Worm (Caenorhabditis elegans): ENCODE measurements around the gene T10C6.7.

Gene T10C6.7

ce11 chrV:16031571-16031970 lies at the start of gene T10C6.7:
T10C6.7 (minus strand) TSS chrV:16031713.
- TF ChIP-seq pha-4 (tag; optimal IDR thresholded peaks at IDR 0.05) (no peak), elt-4 (tag; optimal IDR thresholded peaks at IDR 0.05) (no peak), ahr-1 (tag; optimal IDR thresholded peaks at IDR 0.05) (no peak), T23F11.4 (GFP tag; optimal IDR thresholded peaks at IDR 0.05) (no peak), K02D7.2 (tag; optimal IDR thresholded peaks at IDR 0.05) (no peak), fax-1 (tag; optimal IDR thresholded peaks at IDR 0.05) (no peak), pat-9 (tag; optimal IDR thresholded peaks at IDR 0.05) (no peak), eyg-1 (tag; optimal IDR thresholded peaks at IDR 0.05) (no peak), ztf-16 (tag; optimal IDR thresholded peaks at IDR 0.05) (no peak), K09A11.1 (tag; optimal IDR thresholded peaks at IDR 0.05; ENCODE audit: insufficient read depth) (no peak), che-1 (tag; optimal IDR thresholded peaks at IDR 0.05) (no peak), hlh-8 (tag; optimal IDR thresholded peaks at IDR 0.05) (no peak)

ce11 chrV:16080678-16081077 lies 49.2 kb upstream of the T10C6.7 start:
- TF ChIP-seq zip-5 (tag; optimal IDR thresholded peaks at IDR 0.05): no peak

ce11 chrV:16080039-16080438 lies 48.5 kb upstream of the T10C6.7 start:
- no peak for TF ChIP-seq ceh-14 (tag; optimal IDR thresholded peaks at IDR 0.05)
- peak; percentile 41 for TF ChIP-seq elt-2 (tag; optimal IDR thresholded peaks at IDR 0.05)
- TF ChIP-seq ceh-31 (tag; optimal IDR thresholded peaks at IDR 0.05): no peak
- no peak for TF ChIP-seq sox-4 (tag; optimal IDR thresholded peaks at IDR 0.05)
- no peak for TF ChIP-seq ztf-16 (tag; optimal IDR thresholded peaks at IDR 0.05)
- TF ChIP-seq hlh-15 (tag; optimal IDR thresholded peaks at IDR 0.05): no peak
- TF ChIP-seq hlh-30 (tag; optimal IDR thresholded peaks at IDR 0.05; ENCODE audit: insufficient read depth): no peak

ce11 chrV:16075250-16075709 lies 43.8 kb upstream of the T10C6.7 start, which contains the start of the genes F14H3.12 and srj-29:
F14H3.12 (minus strand) TSS chrV:16075323.
srj-29 (plus strand) TSS chrV:16075659.
- no peak for TF ChIP-seq unc-55 (GFP tag; optimal IDR thresholded peaks at IDR 0.05)
- no peak for TF ChIP-seq K09A11.1 (tag; optimal IDR thresholded peaks at IDR 0.05; ENCODE audit: insufficient read depth)
- no peak for TF ChIP-seq eyg-1 (tag; optimal IDR thresholded peaks at IDR 0.05)
- TF ChIP-seq fkh-6 (tag; optimal IDR thresholded peaks at IDR 0.05): no peak
- no peak for TF ChIP-seq sdc-2 (tag; optimal IDR thresholded peaks at IDR 0.05)
- TF ChIP-seq dve-1 (tag; optimal IDR thresholded peaks at IDR 0.05): no peak
- TF ChIP-seq ceh-48 (tag; optimal IDR thresholded peaks at IDR 0.05): no peak
- no peak for TF ChIP-seq pag-3 (tag; optimal IDR thresholded peaks at IDR 0.05; ENCODE audit: borderline replicate concordance)
- no peak for TF ChIP-seq unc-3 (GFP tag; conservative IDR thresholded peaks at IDR 0.05)
- TF ChIP-seq unc-3 (tag; optimal IDR thresholded peaks at IDR 0.05): no peak
- no peak for TF ChIP-seq ahr-1 (tag; optimal IDR thresholded peaks at IDR 0.05)
- TF ChIP-seq nhr-232 (tag; optimal IDR thresholded peaks at IDR 0.05): no peak
- no peak for TF ChIP-seq fkh-10 (GFP tag; optimal IDR thresholded peaks at IDR 0.05)
- no peak for TF ChIP-seq npax-4 (tag; optimal IDR thresholded peaks at IDR 0.05)
- no peak for TF ChIP-seq ttx-3 (tag; optimal IDR thresholded peaks at IDR 0.05)
- TF ChIP-seq sox-2 (GFP tag; IDR thresholded peaks at IDR 0.05): no peak

ce11 chrV:16073856-16074255 lies 42.3 kb upstream of the T10C6.7 start, which contains the start of gene srj-10:
srj-10 (minus strand) TSS chrV:16073956.
- TF ChIP-seq ceh-19 (GFP tag; optimal IDR thresholded peaks at IDR 0.05): no peak
- no peak for TF ChIP-seq pag-3 (tag; optimal IDR thresholded peaks at IDR 0.05; ENCODE audit: borderline replicate concordance)
- TF ChIP-seq zip-5 (tag; optimal IDR thresholded peaks at IDR 0.05): no peak
- TF ChIP-seq Y22D7AL.16 (tag; optimal IDR thresholded peaks at IDR 0.05): no peak
- TF ChIP-seq unc-42 (tag; optimal IDR thresholded peaks at IDR 0.05): no peak
- no peak for TF ChIP-seq nfya-1 (tag; optimal IDR thresholded peaks at IDR 0.05)
- TF ChIP-seq unc-86 (tag; optimal IDR thresholded peaks at IDR 0.05): no peak
- no peak for TF ChIP-seq K09A11.1 (tag; optimal IDR thresholded peaks at IDR 0.05; ENCODE audit: insufficient read depth)
- TF ChIP-seq ceh-31 (tag; optimal IDR thresholded peaks at IDR 0.05): no peak
- no peak for TF ChIP-seq ets-4 (tag; optimal IDR thresholded peaks at IDR 0.05)
- no peak for TF ChIP-seq fkh-6 (tag; optimal IDR thresholded peaks at IDR 0.05)
- TF ChIP-seq sox-4 (tag; optimal IDR thresholded peaks at IDR 0.05): no peak
- no peak for TF ChIP-seq ceh-24 (tag; optimal IDR thresholded peaks at IDR 0.05)
- no peak for TF ChIP-seq ceh-14 (tag; optimal IDR thresholded peaks at IDR 0.05)
- TF ChIP-seq ceh-22 (tag; optimal IDR thresholded peaks at IDR 0.05): no peak
- TF ChIP-seq dmd-4 (tag; optimal IDR thresholded peaks at IDR 0.05; ENCODE audit: borderline replicate concordance): no peak
- no peak for TF ChIP-seq lin-11 (tag; optimal IDR thresholded peaks at IDR 0.05)
- TF ChIP-seq unc-3 (GFP tag; conservative IDR thresholded peaks at IDR 0.05): no peak
- no peak for TF ChIP-seq unc-3 (tag; optimal IDR thresholded peaks at IDR 0.05)

Measured in whole organism, late embryonic.